Fruit fly (Drosophila melanogaster): ENCODE results near the gene ogre.

Gene ogre

dm6 chrX:7014931-7015428 lies 23.9 kb upstream of the ogre start (continued):
- TF ChIP-seq CG14965 (GFP tag; optimal IDR thresholded peaks at IDR 0.05; ENCODE audit: borderline replicate concordance): no peak
- no peak for TF ChIP-seq ssp (GFP tag; IDR thresholded peaks at IDR 0.05)
- peak; percentile 48 for TF ChIP-seq HmgD (GFP tag; optimal IDR thresholded peaks at IDR 0.05)
- 0 out of 2 replicates have a peak, but pooled peaks have one; percentile 42 for TF ChIP-seq ato (GFP tag; IDR thresholded peaks at IDR 0.05; ENCODE audit: partially characterized antibody)
- TF ChIP-seq Opbp (GFP tag; IDR thresholded peaks at IDR 0.05; ENCODE audit: partially characterized antibody): peak; percentile 68; the same call in 2 of the 3 replicates
- TF ChIP-seq corto (GFP tag; optimal IDR thresholded peaks at IDR 0.05): no peak
- TF ChIP-seq CG42726 (GFP tag; IDR thresholded peaks at IDR 0.05; ENCODE audit: partially characterized antibody): peak; percentile 67; the same call in 1 of the 2 replicates
- TF ChIP-seq jigr1 (GFP tag; IDR thresholded peaks at IDR 0.05): no peak
- peak; percentile 73 for TF ChIP-seq pum (GFP tag; optimal IDR thresholded peaks at IDR 0.05)

dm6 chrX:7013320-7014214 lies 22.4 kb upstream of the ogre start, which contains the start of the genes CG3032 and CG4593:
CG3032 (minus strand) TSS chrX:7013881.
CG4593 (plus strand) TSS chrX:7013887.
- TF ChIP-seq bbx (GFP tag; IDR thresholded peaks at IDR 0.05; ENCODE audit: partially characterized antibody): no peak
- peak; percentile 65 for TF ChIP-seq Fer1 (GFP tag; optimal IDR thresholded peaks at IDR 0.05)
- TF ChIP-seq Hmx (GFP tag; optimal IDR thresholded peaks at IDR 0.05): peak; percentile 56
- no peak for TF ChIP-seq CG17912 (GFP tag; optimal IDR thresholded peaks at IDR 0.05)
- peak; percentile 57 for TF ChIP-seq maf-S (GFP tag; optimal IDR thresholded peaks at IDR 0.05)
- TF ChIP-seq CG3163 (GFP tag; optimal IDR thresholded peaks at IDR 0.05): peak; percentile 40
- TF ChIP-seq zf30C (GFP tag; optimal IDR thresholded peaks at IDR 0.05): no peak
- TF ChIP-seq rib (GFP tag; IDR thresholded peaks at IDR 0.05): peak; percentile 81
- TF ChIP-seq jumu (GFP tag; optimal IDR thresholded peaks at IDR 0.05): peak; percentile 57
- peak; percentile 83 for TF ChIP-seq zfh2 (GFP tag; optimal IDR thresholded peaks at IDR 0.05)
- peak; percentile 54 for TF ChIP-seq gcm2 (GFP tag; optimal IDR thresholded peaks at IDR 0.05)
- peak; percentile 49 for TF ChIP-seq CG17186 (GFP tag; optimal IDR thresholded peaks at IDR 0.05)
- no peak; the same call in 1 of the 2 replicates for TF ChIP-seq Lim3 (GFP tag; IDR thresholded peaks at IDR 0.05)
- TF ChIP-seq Sox102F (GFP tag; optimal IDR thresholded peaks at IDR 0.05): peak; percentile 85
- TF ChIP-seq CG15011 (GFP tag; optimal IDR thresholded peaks at IDR 0.05): peak; percentile 61
- TF ChIP-seq Neu2 (GFP tag; optimal IDR thresholded peaks at IDR 0.05; ENCODE audit: borderline replicate concordance): no peak
- TF ChIP-seq CG17829 (tag; optimal IDR thresholded peaks at IDR 0.05): peak; percentile 74
- peak; percentile 68 for TF ChIP-seq Ssrp (tag; optimal IDR thresholded peaks at IDR 0.05)
- no peak for TF ChIP-seq Bgb (GFP tag; IDR thresholded peaks at IDR 0.05; ENCODE audit: partially characterized antibody)
- peak; percentile 60 for TF ChIP-seq tio (GFP tag; optimal IDR thresholded peaks at IDR 0.05)
- TF ChIP-seq CG31388 (GFP tag; optimal IDR thresholded peaks at IDR 0.05): peak; percentile 56
- peak; percentile 70 for TF ChIP-seq CG12071 (GFP tag; optimal IDR thresholded peaks at IDR 0.05)
- TF ChIP-seq CG12155 (GFP tag; optimal IDR thresholded peaks at IDR 0.05): peak; percentile 85
- TF ChIP-seq HLH4C (GFP tag; IDR thresholded peaks at IDR 0.05; ENCODE audit: partially characterized antibody): no peak
- no peak for TF ChIP-seq Kr (GFP tag; optimal IDR thresholded peaks at IDR 0.05)
- TF ChIP-seq CG14965 (GFP tag; optimal IDR thresholded peaks at IDR 0.05; ENCODE audit: borderline replicate concordance): no peak
- TF ChIP-seq CG8944 (GFP tag; optimal IDR thresholded peaks at IDR 0.05): peak; percentile 67
- TF ChIP-seq pnt (GFP tag; optimal IDR thresholded peaks at IDR 0.05): peak; percentile 72
- TF ChIP-seq vfl (GFP tag; optimal IDR thresholded peaks at IDR 0.05): peak; percentile 56
- TF ChIP-seq CG16815 (GFP tag; optimal IDR thresholded peaks at IDR 0.05): peak; percentile 73
- TF ChIP-seq CG12299 (tag; optimal IDR thresholded peaks at IDR 0.05): peak; percentile 62
- TF ChIP-seq BtbVII (GFP tag; optimal IDR thresholded peaks at IDR 0.05): peak; percentile 9
- peak; percentile 83 for TF ChIP-seq klu (GFP tag; IDR thresholded peaks at IDR 0.05)
- TF ChIP-seq Dp (GFP tag; optimal IDR thresholded peaks at IDR 0.05): peak; percentile 28
- 0 out of 2 replicates have a peak, but pooled peaks have one; percentile 49 for TF ChIP-seq CG10321 (GFP tag; IDR thresholded peaks at IDR 0.05)
- peak; percentile 54 for TF ChIP-seq CG7987 (GFP tag; optimal IDR thresholded peaks at IDR 0.05)
- TF ChIP-seq CG4424 (GFP tag; optimal IDR thresholded peaks at IDR 0.05): peak; percentile 66
- TF ChIP-seq B-H1 (GFP tag; IDR thresholded peaks at IDR 0.05): peak; percentile 91

Measured in whole organism, embryonic.